Worm (Caenorhabditis elegans) whole organism, young adult: Measurements from ENCODE around the gene fipp-1.

ENCODE experiments used
- B0035.1 ChIP-seq: sonication (generic microtip); optimal IDR thresholded peaks from 2 replicates; lab custom pipeline; 2016; ENCODE audit warnings: missing genetic modification characterization, mild to moderate bottlenecking, missing compliant biosample characterization, missing genotype, missing genetic modification reagents
- C06A6.2 ChIP-seq: fragments of 200-800 bp; sonication (Bioruptor generic); conservative IDR thresholded peaks from 2 replicates; pipeline ENCODE4 v1.3.6; 2022; ENCODE audit warnings: missing genetic modification characterization, missing compliant biosample characterization
- D2030.7 ChIP-seq: fragments of 200-800 bp; sonication (Bioruptor generic); IDR thresholded peaks from 2 replicates; pipeline ENCODE4 v1.3.6; 2022; ENCODE audit warnings: missing genetic modification reagents, missing genetic modification characterization, missing compliant biosample characterization
- F22D6.2 ChIP-seq: sonication (generic microtip); optimal IDR thresholded peaks from 2 replicates; lab custom pipeline; 2016; ENCODE audit warnings: mild to moderate bottlenecking, missing genetic modification characterization, missing compliant biosample characterization
- F33H1.4 ChIP-seq: fragments of 200-800 bp; sonication (Bioruptor generic); IDR thresholded peaks from 2 replicates; pipeline ENCODE4 v1.3.6; 2022; ENCODE audit warnings: missing genetic modification reagents, missing genetic modification characterization, missing compliant biosample characterization
- K11D2.4 ChIP-seq: fragments of 200-800 bp; sonication (Bioruptor generic); IDR thresholded peaks from 2 replicates; pipeline ENCODE4 v1.3.6; 2022; ENCODE audit warnings: missing genetic modification reagents, missing genetic modification characterization, missing compliant biosample characterization
- T07F8.4 ChIP-seq: sonication (generic microtip); optimal IDR thresholded peaks from 2 replicates; lab custom pipeline; 2016; ENCODE audit warnings: mild to moderate bottlenecking, missing genetic modification characterization, moderate library complexity, missing compliant biosample characterization
- Y95B8A.8 ChIP-seq: fragments of 200-800 bp; sonication (Bioruptor generic); IDR thresholded peaks from 2 replicates; pipeline ENCODE4 v1.3.6; 2022; ENCODE audit warnings: missing genetic modification reagents, missing genetic modification characterization, missing compliant biosample characterization
- akir-1 ChIP-seq: fragments of 200-800 bp; sonication (Bioruptor generic); optimal IDR thresholded peaks from 2 replicates; lab custom pipeline; 2018; ENCODE audit warnings: mild to moderate bottlenecking, missing genetic modification characterization, moderate library complexity, missing compliant biosample characterization
- atf-7 ChIP-seq: sonication (generic microtip); optimal IDR thresholded peaks from 2 replicates; lab custom pipeline; 2017; ENCODE audit warnings: mild to moderate bottlenecking, missing genetic modification characterization, missing compliant biosample characterization
- athp-1 ChIP-seq: sonication (generic microtip); optimal IDR thresholded peaks from 2 replicates; lab custom pipeline; 2017; ENCODE audit warnings: mild to moderate bottlenecking, missing genetic modification characterization, missing compliant biosample characterization
- cebp-1 ChIP-seq, 2 experiments: fragments of 200-800 bp in 1 of 2; sonication (Bioruptor generic) in 1 of 2; sonication (generic microtip) in 1 of 2; IDR thresholded peaks in 1 of 2; optimal IDR thresholded peaks in 1 of 2; 2 replicates each; pipeline versions ENCODE4 v1.3.6 to Lab custom; 2017 to 2022; ENCODE audit warnings: missing compliant biosample characterization in 2 of 2, missing genetic modification characterization in 2 of 2, mild to moderate bottlenecking in 1 of 2, missing genetic modification reagents in 1 of 2, moderate library complexity in 1 of 2
- ceh-100 ChIP-seq: fragments of 200-800 bp; sonication (Bioruptor generic); IDR thresholded peaks from 2 replicates; pipeline ENCODE4 v1.3.6; 2022; ENCODE audit warnings: missing genetic modification reagents, missing genetic modification characterization, missing compliant biosample characterization
- ceh-58 ChIP-seq: fragments of 200-800 bp; sonication (Bioruptor generic); IDR thresholded peaks from 2 replicates; pipeline ENCODE4 v1.3.6; 2022; ENCODE audit warnings: missing genetic modification characterization, missing compliant biosample characterization
- egl-18 ChIP-seq: fragments of 200-800 bp; sonication (Bioruptor generic); IDR thresholded peaks from 2 replicates; pipeline ENCODE4 v1.3.6; 2022; ENCODE audit warnings: missing genetic modification reagents, missing genetic modification characterization, missing compliant biosample characterization
- egrh-3 ChIP-seq: fragments of 200-800 bp; sonication (Bioruptor generic); IDR thresholded peaks from 2 replicates; pipeline ENCODE4 v1.3.6; 2022; ENCODE audit warnings: missing genetic modification reagents, missing genetic modification characterization, missing compliant biosample characterization
- fkh-3 ChIP-seq: sonication (generic microtip); optimal IDR thresholded peaks from 2 replicates; lab custom pipeline; 2016; ENCODE audit warnings: mild to moderate bottlenecking, missing genetic modification characterization, missing compliant biosample characterization
- gei-17 ChIP-seq: fragments of 200-800 bp; sonication (Bioruptor generic); optimal IDR thresholded peaks from 2 replicates; lab custom pipeline; 2018; ENCODE audit warnings: mild to moderate bottlenecking, missing genetic modification characterization, missing compliant biosample characterization
- him-1 ChIP-seq: sonication (generic microtip); optimal IDR thresholded peaks from 2 replicates; lab custom pipeline; 2016; ENCODE audit warnings: missing genotype, missing genetic modification reagents, missing genetic modification characterization, missing compliant biosample characterization
- hmg-20 ChIP-seq: fragments of 200-800 bp; sonication (Bioruptor generic); IDR thresholded peaks from 2 replicates; pipeline ENCODE4 v1.3.6; 2022; ENCODE audit warnings: missing genetic modification reagents, missing genetic modification characterization, missing compliant biosample characterization
- hsf-1 ChIP-seq: fragments of 200-800 bp; sonication (Bioruptor generic); IDR thresholded peaks from 2 replicates; pipeline ENCODE4 v1.3.6; 2022; ENCODE audit warnings: missing genetic modification reagents, missing genetic modification characterization, missing compliant biosample characterization
- lin-26 ChIP-seq: fragments of 200-800 bp; sonication (Bioruptor generic); IDR thresholded peaks from 2 replicates; pipeline ENCODE4 v1.3.6; 2022; ENCODE audit warnings: missing genetic modification reagents, missing genetic modification characterization, missing compliant biosample characterization
- lin-40 ChIP-seq: sonication (generic microtip); optimal IDR thresholded peaks from 2 replicates; lab custom pipeline; 2016; ENCODE audit warnings: missing genetic modification characterization, mild to moderate bottlenecking, missing compliant biosample characterization, missing genotype, missing genetic modification reagents
- madf-3 ChIP-seq: fragments of 200-800 bp; sonication (Bioruptor generic); IDR thresholded peaks from 2 replicates; pipeline ENCODE4 v1.3.6; 2022; ENCODE audit warnings: missing genetic modification reagents, missing genetic modification characterization, missing compliant biosample characterization
- madf-6 ChIP-seq: fragments of 200-800 bp; sonication (Bioruptor generic); IDR thresholded peaks from 2 replicates; pipeline ENCODE4 v1.3.6; 2022; ENCODE audit warnings: missing genetic modification reagents, missing genetic modification characterization, missing compliant biosample characterization
- mcd-1 ChIP-seq: fragments of 200-800 bp; sonication (Bioruptor generic); IDR thresholded peaks from 2 replicates; pipeline ENCODE4 v1.3.6; 2022; ENCODE audit warnings: missing genetic modification reagents, missing genetic modification characterization, missing compliant biosample characterization
- nfya-1 ChIP-seq: sonication (generic microtip); optimal IDR thresholded peaks from 2 replicates; lab custom pipeline; 2017; ENCODE audit warnings: antibody characterized with exemption, missing compliant biosample characterization, missing genetic modification characterization, borderline replicate concordance; ENCODE audit not compliant: insufficient read depth
- nfya-2 ChIP-seq: fragments of 200-800 bp; sonication (Bioruptor generic); IDR thresholded peaks from 2 replicates; pipeline ENCODE4 v1.3.6; 2022; ENCODE audit warnings: missing genetic modification reagents, missing genetic modification characterization, missing compliant biosample characterization
- nfyb-1 ChIP-seq: fragments of 200-800 bp; sonication (Bioruptor generic); IDR thresholded peaks from 2 replicates; pipeline ENCODE4 v1.3.6; 2022; ENCODE audit warnings: missing genetic modification reagents, missing genetic modification characterization, missing compliant biosample characterization
- nhr-90 ChIP-seq: sonication (generic microtip); optimal IDR thresholded peaks from 2 replicates; lab custom pipeline; 2016; ENCODE audit warnings: missing genotype, mild to moderate bottlenecking, missing genetic modification characterization, missing compliant biosample characterization
- snpc-3.4 ChIP-seq: sonication (generic microtip); optimal IDR thresholded peaks from 2 replicates; lab custom pipeline; 2017; ENCODE audit warnings: missing genetic modification characterization, mild to moderate bottlenecking, missing compliant biosample characterization, antibody characterized with exemption, moderate library complexity, missing genotype, missing genetic modification reagents
- unc-62 ChIP-seq: fragments of 150-350 bp; optimal IDR thresholded peaks from 2 replicates; lab custom pipeline; 2014; ENCODE audit warnings: missing biosample characterization, missing genetic modification reagents, missing genetic modification characterization
- zfh-2 ChIP-seq: fragments of 200-800 bp; sonication (Bioruptor generic); conservative IDR thresholded peaks from 2 replicates; pipeline ENCODE4 v1.3.6; 2022; ENCODE audit warnings: missing genetic modification reagents, missing genetic modification characterization, missing compliant biosample characterization
- ztf-25 ChIP-seq: fragments of 200-800 bp; sonication (Bioruptor generic); IDR thresholded peaks from 2 replicates; pipeline ENCODE4 v1.3.6; 2022; ENCODE audit warnings: missing genetic modification reagents, missing genetic modification characterization, missing compliant biosample characterization
- ztf-3 ChIP-seq: fragments of 200-800 bp; sonication (Bioruptor generic); optimal IDR thresholded peaks from 2 replicates; lab custom pipeline; 2018; ENCODE audit warnings: mild to moderate bottlenecking, missing genetic modification characterization, missing compliant biosample characterization

Gene fipp-1

DNA sequence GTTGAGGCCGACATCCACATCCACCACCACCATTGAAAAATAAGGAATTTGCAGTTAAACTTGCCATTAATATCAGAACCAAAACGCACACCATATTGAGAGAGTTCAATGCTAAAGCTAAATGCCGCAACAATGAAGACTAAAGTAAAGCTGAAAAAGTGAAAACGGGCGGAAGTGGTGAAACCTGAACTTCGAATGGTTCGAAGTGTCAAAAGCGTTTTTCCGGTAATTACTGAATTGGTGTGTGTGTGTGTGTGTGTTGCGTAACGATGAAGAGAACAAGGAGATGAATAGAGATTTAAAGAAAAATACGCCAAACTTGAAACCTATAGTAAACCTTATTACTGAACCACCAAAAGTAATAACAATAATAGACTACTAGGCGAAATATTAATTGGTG, 7.1 kb upstream of the fipp-1 start, which contains the start of gene grl-13:
TSS of gene grl-13 (minus strand) at position 101 of the 400 bp plus-strand sequence.
- TF ChIP-seq egl-18 (GFP tag; lab: Robert Waterston, UW) = no peak
- TF ChIP-seq hsf-1 (GFP tag; lab: Robert Waterston, UW) = no peak
- TF ChIP-seq lin-26 = no peak
- no peak for TF ChIP-seq nfya-1 (tag; lab: Kevin White, UChicago)
- TF ChIP-seq madf-3 (GFP tag; lab: Robert Waterston, UW) = no peak
- no peak for TF ChIP-seq ztf-25 (GFP tag; lab: Robert Waterston, UW)
- no peak for TF ChIP-seq Y95B8A.8 (GFP tag; lab: Robert Waterston, UW)
- no peak for TF ChIP-seq him-1 (tag; lab: Kevin White, UChicago)
- TF ChIP-seq athp-1 = no peak
- no peak for TF ChIP-seq K11D2.4
- no peak for TF ChIP-seq T07F8.4

- TF ChIP-seq madf-6 (GFP tag; lab: Robert Waterston, UW) (no peak), nfya-2 (no peak), F22D6.2 (no peak), atf-7 (tag; lab: Kevin White, UChicago) (no peak), B0035.1 (no peak), athp-1 (no peak), ceh-58 (GFP tag; lab: Robert Waterston, UW) (no peak), F33H1.4 (no peak), unc-62 (GFP tag; lab: Kevin White, UChicago) (no peak), nhr-90 (tag; lab: Kevin White, UChicago) (no peak), gei-17 (GFP tag; lab: Kevin White, UChicago) (no peak), hmg-20 (no peak), fkh-3 (tag; lab: Kevin White, UChicago) (no peak), ceh-100 (no peak), cebp-1 (GFP tag; IDR thresholded peaks at IDR 0.05; lab: Robert Waterston, UW) (no peak), cebp-1 (tag; optimal IDR thresholded peaks at IDR 0.05; lab: Kevin White, UChicago) (no peak), lin-40 (tag; lab: Kevin White, UChicago) (no peak), mcd-1 (GFP tag; lab: Robert Waterston, UW) (no peak), akir-1 (GFP tag; lab: Kevin White, UChicago) (no peak), lin-26 (no peak)
These were observed 5.2 kb upstream of the fipp-1 start, which contains the start of gene F32D1.11 for ce11 chrV:4366440-4366839. TSS of gene F32D1.11 (minus strand) at chrV:4366540.

DNA sequence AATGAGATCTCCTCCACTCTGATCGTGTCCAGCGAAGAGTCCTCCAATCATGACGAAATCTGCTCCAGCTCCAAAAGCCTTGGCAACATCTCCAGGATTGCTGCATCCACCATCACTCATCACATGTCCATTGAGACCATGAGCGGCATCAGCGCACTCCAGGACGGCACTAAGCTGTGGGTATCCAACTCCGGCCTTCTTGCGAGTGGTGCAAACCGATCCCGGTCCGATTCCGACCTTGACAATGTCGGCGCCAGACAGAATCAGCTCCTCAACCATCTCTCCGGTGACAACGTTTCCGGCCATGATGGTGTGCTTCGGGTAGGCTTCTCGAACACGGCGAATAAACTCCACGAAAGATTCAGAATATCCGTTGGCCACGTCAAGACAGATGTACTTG, 1.1 kb upstream of the fipp-1 start:
- TF ChIP-seq snpc-3.4 (tag; lab: Kevin White, UChicago) (no peak), zfh-2 (peak; percentile 68)
- TF ChIP-seq, all 124 proteins: peak for 1

DNA sequence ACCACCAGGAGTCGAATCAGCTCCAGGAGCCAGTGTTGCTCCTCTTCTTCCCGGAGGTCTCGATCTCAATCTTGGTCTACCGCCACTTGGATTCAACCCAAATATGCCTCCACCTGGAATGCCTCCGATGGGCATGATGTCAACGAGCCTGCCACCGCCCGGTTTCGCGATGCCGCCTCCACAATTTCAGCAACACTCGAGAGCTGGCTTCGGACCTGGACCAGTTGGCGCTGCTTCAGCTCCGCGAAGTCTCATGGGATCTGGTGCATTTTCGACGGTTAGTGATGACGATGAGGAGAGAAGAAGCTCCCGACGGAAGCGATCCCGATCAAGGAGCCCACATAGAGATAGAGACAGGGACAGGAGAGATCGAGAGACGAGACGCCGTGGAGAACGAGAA, 1.4 kb downstream of the fipp-1 start:
- peak; percentile 85 for TF ChIP-seq zfh-2
- peak; percentile 51; the same call in 1 of the 2 replicates for TF ChIP-seq egrh-3
- no peak for TF ChIP-seq nfyb-1 (GFP tag; lab: Robert Waterston, UW)
- TF ChIP-seq ztf-3 (GFP tag; lab: Kevin White, UChicago) = no peak
- no peak for TF ChIP-seq C06A6.2 (GFP tag; lab: Robert Waterston, UW)
- TF ChIP-seq D2030.7 (GFP tag; lab: Robert Waterston, UW) = no peak
- TF ChIP-seq egl-18 (GFP tag; lab: Robert Waterston, UW) = no peak
